Fruit fly (Drosophila melanogaster) whole organism, embryonic: ENCODE data around the gene sob.

ENCODE experiments used
- Aef1 ChIP-seq: fragments of 200-800 bp; sonication (Bioruptor generic); IDR thresholded peaks from 3 replicates; pipeline ENCODE4 v1.3.6; 2022; ENCODE audit warnings: missing biosample characterization, missing genetic modification characterization
- Blimp-1 ChIP-seq: fragments of 200-800 bp; sonication (Bioruptor generic); optimal IDR thresholded peaks from 3 replicates; lab custom pipeline; 2018; ENCODE audit warnings: missing biosample characterization, missing genetic modification characterization, mild to moderate bottlenecking, moderate library complexity, missing genetic modification reagents
- CG10147 ChIP-seq: fragments of 200-800 bp; sonication (Bioruptor generic); optimal IDR thresholded peaks from 2 replicates; lab custom pipeline; 2019; ENCODE audit warnings: missing biosample characterization, mild to moderate bottlenecking, missing genetic modification characterization, moderate library complexity
- CG10274 ChIP-seq: fragments of 200-800 bp; sonication (Bioruptor generic); optimal IDR thresholded peaks from 3 replicates; lab custom pipeline; 2017; ENCODE audit warnings: missing biosample characterization, mild to moderate bottlenecking, missing genetic modification characterization
- CG10431 ChIP-seq: fragments of 200-800 bp; sonication (Bioruptor generic); optimal IDR thresholded peaks from 3 replicates; lab custom pipeline; 2018; ENCODE audit warnings: missing biosample characterization, mild to moderate bottlenecking, missing genetic modification characterization
- CG11456 ChIP-seq: fragments of 200-800 bp; sonication (Bioruptor generic); IDR thresholded peaks from 3 replicates; pipeline ENCODE4 v1.3.6; 2022; ENCODE audit warnings: missing biosample characterization, missing genetic modification characterization
- CG12299 ChIP-seq: fragments of 200-800 bp; sonication (Bioruptor generic); optimal IDR thresholded peaks from 2 replicates; lab custom pipeline; 2018; ENCODE audit warnings: missing biosample characterization, mild to moderate bottlenecking, missing genetic modification characterization
- CG13775 ChIP-seq: fragments of 200-800 bp; sonication (Bioruptor generic); optimal IDR thresholded peaks from 3 replicates; lab custom pipeline; 2017; ENCODE audit warnings: missing biosample characterization, mild to moderate bottlenecking, missing genetic modification characterization
- CG14441 ChIP-seq: fragments of 200-800 bp; sonication (Bioruptor generic); IDR thresholded peaks from 2 replicates; pipeline ENCODE4 v1.3.6; 2022; ENCODE audit warnings: missing biosample characterization, missing genetic modification characterization
- CG17912 ChIP-seq: fragments of 200-800 bp; sonication (Bioruptor generic); optimal IDR thresholded peaks from 2 replicates; lab custom pipeline; 2018; ENCODE audit warnings: missing biosample characterization, mild to moderate bottlenecking, missing genetic modification characterization
- CG2875 ChIP-seq: fragments of 200-800 bp; sonication (Bioruptor generic); optimal IDR thresholded peaks from 2 replicates; lab custom pipeline; 2017; ENCODE audit warnings: missing biosample characterization, mild to moderate bottlenecking, missing genetic modification characterization, missing genetic modification reagents
- CG3838 ChIP-seq: fragments of 200-800 bp; sonication (Bioruptor generic); optimal IDR thresholded peaks from 3 replicates; lab custom pipeline; 2016; ENCODE audit warnings: missing biosample characterization, missing genetic modification characterization
- CG4820 ChIP-seq: fragments of 200-800 bp; sonication (Bioruptor generic); optimal IDR thresholded peaks from 3 replicates; lab custom pipeline; 2016; ENCODE audit warnings: missing biosample characterization, missing genetic modification characterization
- CG6254 ChIP-seq: fragments of 200-800 bp; sonication (Bioruptor generic); optimal IDR thresholded peaks from 3 replicates; lab custom pipeline; 2017; ENCODE audit warnings: mild to moderate bottlenecking, missing biosample characterization, missing genetic modification reagents, missing genetic modification characterization
- CG6272 ChIP-seq: fragments of 200-800 bp; sonication (Bioruptor generic); IDR thresholded peaks from 2 replicates; pipeline ENCODE4 v1.3.6; 2022; ENCODE audit warnings: missing biosample characterization, missing genetic modification characterization
- CG7357 ChIP-seq: fragments of 200-800 bp; sonication (Bioruptor generic); IDR thresholded peaks from 3 replicates; pipeline ENCODE4 v1.3.6; 2022; ENCODE audit warnings: missing biosample characterization, missing genetic modification characterization
- CG7839 ChIP-seq: fragments of 200-800 bp; sonication (Bioruptor generic); optimal IDR thresholded peaks from 3 replicates; lab custom pipeline; 2018; ENCODE audit warnings: missing biosample characterization, mild to moderate bottlenecking, missing genetic modification characterization, moderate library complexity
- CG8359 ChIP-seq: fragments of 200-800 bp; sonication (Bioruptor generic); optimal IDR thresholded peaks from 2 replicates; lab custom pipeline; 2017; ENCODE audit warnings: missing biosample characterization, mild to moderate bottlenecking, missing genetic modification characterization, borderline replicate concordance
- CG9215 ChIP-seq: fragments of 200-800 bp; sonication (Bioruptor generic); IDR thresholded peaks from 2 replicates; pipeline ENCODE4 v1.3.6; 2022; ENCODE audit warnings: missing biosample characterization, missing genetic modification characterization
- CG9932 ChIP-seq: fragments of 200-800 bp; sonication (Bioruptor generic); IDR thresholded peaks from 2 replicates; pipeline ENCODE4 v1.3.6; 2022; ENCODE audit warnings: missing biosample characterization, missing genetic modification characterization
- CHES-1-like ChIP-seq: fragments of 200-800 bp; sonication (Bioruptor generic); optimal IDR thresholded peaks from 2 replicates; lab custom pipeline; 2016; ENCODE audit warnings: missing biosample characterization, missing genetic modification characterization
- CkIIα-i1 ChIP-seq: fragments of 200-800 bp; sonication (Bioruptor generic); IDR thresholded peaks from 2 replicates; pipeline ENCODE4 v1.3.6; 2022; ENCODE audit warnings: missing biosample characterization, missing genetic modification characterization
- Deaf1 ChIP-seq: fragments of 200-800 bp; optimal IDR thresholded peaks from 3 replicates; lab custom pipeline; 2019; ENCODE audit warnings: missing biosample characterization, mild to moderate bottlenecking, missing genetic modification characterization, moderate library complexity
- Drgx ChIP-seq: fragments of 200-800 bp; sonication (Bioruptor generic); IDR thresholded peaks from 2 replicates; pipeline ENCODE4 v1.3.6; 2022; ENCODE audit warnings: missing biosample characterization, missing genetic modification characterization
- GATAe ChIP-seq: fragments of 200-800 bp; sonication (Bioruptor generic); conservative IDR thresholded peaks from 2 replicates; pipeline ENCODE4 v1.3.6; 2022; ENCODE audit warnings: missing biosample characterization, missing genetic modification characterization
- Jarid2 ChIP-seq: fragments of 200-800 bp; sonication (Bioruptor generic); optimal IDR thresholded peaks from 3 replicates; lab custom pipeline; 2017; ENCODE audit warnings: mild to moderate bottlenecking, missing biosample characterization, missing genetic modification reagents, missing genetic modification characterization
- NfI ChIP-seq: fragments of 200-800 bp; sonication (Bioruptor generic); optimal IDR thresholded peaks from 3 replicates; lab custom pipeline; 2018; ENCODE audit warnings: missing biosample characterization, mild to moderate bottlenecking, missing genetic modification characterization, moderate library complexity
- Oaz ChIP-seq: fragments of 200-800 bp; sonication (Bioruptor generic); IDR thresholded peaks from 2 replicates; pipeline ENCODE4 v1.3.6; 2022; ENCODE audit warnings: missing biosample characterization, missing genetic modification characterization
- Spps ChIP-seq: fragments of 200-800 bp; sonication (Bioruptor generic); optimal IDR thresholded peaks from 2 replicates; lab custom pipeline; 2018; ENCODE audit warnings: missing biosample characterization, mild to moderate bottlenecking, missing genetic modification characterization
- Tbp ChIP-seq: fragments of >200 bp; optimal IDR thresholded peaks from 2 replicates; lab custom pipeline; 2018; ENCODE audit warnings: missing biosample characterization, missing genetic modification characterization
- Vsx1 ChIP-seq: fragments of 200-800 bp; sonication (Bioruptor generic); optimal IDR thresholded peaks from 2 replicates; lab custom pipeline; 2017; ENCODE audit warnings: missing biosample characterization, mild to moderate bottlenecking, missing genetic modification characterization, missing genetic modification reagents
- ash1 ChIP-seq: fragments of 200-800 bp; sonication (Bioruptor generic); optimal IDR thresholded peaks from 2 replicates; lab custom pipeline; 2018; ENCODE audit warnings: missing biosample characterization, mild to moderate bottlenecking, missing genetic modification characterization
- br ChIP-seq: fragments of >200 bp; optimal IDR thresholded peaks from 2 replicates; lab custom pipeline; 2017
- cato ChIP-seq: fragments of 200-800 bp; sonication (Bioruptor generic); optimal IDR thresholded peaks from 2 replicates; lab custom pipeline; 2016; ENCODE audit warnings: missing biosample characterization, missing genetic modification characterization, borderline replicate concordance
- cg ChIP-seq: fragments of 200-800 bp; sonication (Bioruptor generic); optimal IDR thresholded peaks from 3 replicates; lab custom pipeline; 2019; ENCODE audit warnings: missing biosample characterization, mild to moderate bottlenecking, missing genetic modification characterization, moderate library complexity
- croc ChIP-seq: fragments of 200-800 bp; sonication (Bioruptor generic); conservative IDR thresholded peaks from 3 replicates; pipeline ENCODE4 v1.3.6; 2022; ENCODE audit warnings: missing biosample characterization, missing genetic modification characterization
- en ChIP-seq: fragments of 200-800 bp; sonication (Bioruptor generic); optimal IDR thresholded peaks from 2 replicates; lab custom pipeline; 2016; ENCODE audit warnings: missing biosample characterization, missing genetic modification characterization
- ewg ChIP-seq: fragments of 200-800 bp; sonication (Bioruptor generic); optimal IDR thresholded peaks from 3 replicates; lab custom pipeline; 2017; ENCODE audit warnings: mild to moderate bottlenecking, missing biosample characterization, missing genetic modification reagents, missing genetic modification characterization
- fd96Cb ChIP-seq: fragments of 200-800 bp; sonication (Bioruptor generic); optimal IDR thresholded peaks from 2 replicates; lab custom pipeline; 2018; ENCODE audit warnings: missing biosample characterization, mild to moderate bottlenecking, missing genetic modification characterization, moderate library complexity
- gem ChIP-seq: fragments of 200-800 bp; sonication (Bioruptor generic); optimal IDR thresholded peaks from 2 replicates; lab custom pipeline; 2019; ENCODE audit warnings: missing biosample characterization, mild to moderate bottlenecking, missing genetic modification characterization, moderate library complexity
- hbn ChIP-seq: fragments of 200-800 bp; sonication (Bioruptor generic); IDR thresholded peaks from 2 replicates; pipeline ENCODE4 v1.3.6; 2022; ENCODE audit warnings: missing biosample characterization, missing genetic modification characterization; ENCODE audit not compliant: partially characterized antibody
- kay ChIP-seq: fragments of 200-800 bp; sonication (Bioruptor generic); optimal IDR thresholded peaks from 2 replicates; lab custom pipeline; 2016; ENCODE audit warnings: missing biosample characterization, missing genetic modification characterization
- pan ChIP-seq, 4 experiments: fragments of >200 bp in 3 of 4; fragments of 200-800 bp in 1 of 4; sonication (Bioruptor generic) in 1 of 4; optimal IDR thresholded peaks in 3 of 4; IDR thresholded peaks in 1 of 4; 2 replicates each; pipeline versions ENCODE4 v1.3.6 to Lab custom; 2017 to 2022; ENCODE audit warnings: missing biosample characterization in 2 of 4, missing genetic modification characterization in 2 of 4, mixed read lengths in 1 of 4
- prd ChIP-seq, 3 experiments: fragments of >200 bp in 2 of 3; fragments of 200-800 bp in 1 of 3; sonication (Bioruptor generic) in 1 of 3; optimal IDR thresholded peaks in 2 of 3; IDR thresholded peaks in 1 of 3; 2 replicates in 2 of 3; 3 replicates in 1 of 3; pipeline versions ENCODE4 v1.3.6 to Lab custom; 2017 to 2022; ENCODE audit warnings: missing biosample characterization in 1 of 3, missing genetic modification characterization in 1 of 3
- psq ChIP-seq: fragments of 200-800 bp; sonication (Bioruptor generic); optimal IDR thresholded peaks from 2 replicates; lab custom pipeline; 2017; ENCODE audit warnings: missing biosample characterization, missing genetic modification characterization
- sc ChIP-seq, 3 experiments: fragments of >200 bp in 2 of 3; fragments of 200-800 bp in 1 of 3; sonication (Bioruptor generic) in 1 of 3; optimal IDR thresholded peaks; 2 replicates in 2 of 3; 3 replicates in 1 of 3; lab custom pipeline; 2017; ENCODE audit warnings: mild to moderate bottlenecking in 1 of 3, missing biosample characterization in 1 of 3, missing genetic modification characterization in 1 of 3, missing genetic modification reagents in 1 of 3
- tap ChIP-seq: fragments of 200-800 bp; optimal IDR thresholded peaks from 3 replicates; lab custom pipeline; 2019; ENCODE audit warnings: missing biosample characterization, mild to moderate bottlenecking, missing genetic modification characterization, moderate library complexity
- vnd ChIP-seq: fragments of 200-800 bp; sonication (Bioruptor generic); IDR thresholded peaks from 3 replicates; pipeline ENCODE4 v1.3.6; 2022; ENCODE audit warnings: missing biosample characterization, missing genetic modification characterization; ENCODE audit not compliant: partially characterized antibody

sob gene

DNA sequence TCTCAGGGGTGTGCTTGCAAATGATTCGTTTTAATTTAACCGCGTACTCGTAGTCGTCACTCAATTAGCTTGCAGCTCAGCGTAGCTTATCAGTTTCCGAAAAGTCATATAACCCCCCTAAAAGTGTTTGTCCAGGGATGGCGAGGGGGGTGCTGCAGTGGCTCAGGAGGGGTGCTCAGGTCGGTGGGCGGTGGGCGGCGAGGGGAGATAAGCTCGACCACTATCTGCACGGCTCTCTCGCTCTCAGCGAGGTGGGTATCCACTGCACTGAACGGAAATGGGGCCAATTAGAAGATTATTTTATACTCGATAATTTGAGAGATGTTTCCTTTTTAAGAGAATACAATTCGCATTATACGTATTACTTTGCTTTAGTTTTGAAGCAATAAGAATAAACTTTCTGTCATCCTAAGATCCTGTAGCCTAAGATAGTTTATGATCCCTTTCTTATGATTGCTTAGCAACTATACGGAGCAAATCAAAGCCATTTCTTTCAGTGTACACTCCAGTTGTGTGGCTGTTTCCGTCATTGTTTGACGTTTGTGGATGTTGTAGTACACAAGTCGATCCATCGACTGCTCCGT, 7.3 kb downstream of the sob start (continued):
- no peak for TF ChIP-seq CG8359
- peak; percentile 29 for TF ChIP-seq CG10274 (GFP tag; lab: Kevin White, UChicago)
- TF ChIP-seq CkIIα-i1 (GFP tag; lab: Robert Waterston, UW) = no peak; the same call in 1 of the 2 replicates
- TF ChIP-seq vnd = no peak
- peak; percentile 58 for TF ChIP-seq Spps (tag; lab: Kevin White, UChicago)
- peak; percentile 72 for TF ChIP-seq fd96Cb (tag; lab: Kevin White, UChicago)
- TF ChIP-seq CG10431 (GFP tag; lab: Kevin White, UChicago) = no peak
- TF ChIP-seq CG12299 = no peak
- peak; percentile 88 for TF ChIP-seq gem (tag; lab: Kevin White, UChicago)
- TF ChIP-seq Tbp (GFP tag; lab: Kevin White, UChicago) = no peak
- peak; percentile 56 for TF ChIP-seq CG14441 (GFP tag; lab: Robert Waterston, UW)
- no peak for TF ChIP-seq CG2875
- TF ChIP-seq pan (optimal IDR thresholded peaks at IDR 0.05; lab: Kevin White, UChicago) = no peak
- TF ChIP-seq pan (GFP tag; optimal IDR thresholded peaks at IDR 0.05 in 1 of 2, IDR thresholded peaks at IDR 0.05 in 1 of 2) = no peak
- no peak for TF ChIP-seq Deaf1
- no peak for TF ChIP-seq kay
- TF ChIP-seq ash1 (GFP tag; lab: Kevin White, UChicago) = no peak
- TF ChIP-seq Blimp-1 (GFP tag; lab: Kevin White, UChicago) = peak; percentile 66
- no peak for TF ChIP-seq CG11456 (GFP tag; lab: Robert Waterston, UW)
- peak; percentile 16 for TF ChIP-seq CHES-1-like (GFP tag; lab: Kevin White, UChicago)
- no peak for TF ChIP-seq CG3838 (GFP tag; lab: Kevin White, UChicago)
- TF ChIP-seq Drgx (GFP tag; lab: Robert Waterston, UW) = no peak
- TF ChIP-seq CG9932 (GFP tag; lab: Robert Waterston, UW) = no peak
- peak; percentile 60; the same call in 2 of the 3 replicates for TF ChIP-seq croc
- peak; percentile 28 for TF ChIP-seq psq (GFP tag; lab: Kevin White, UChicago)
- TF ChIP-seq Jarid2 = no peak
- no peak for TF ChIP-seq cg (GFP tag; lab: Kevin White, UChicago)
- TF ChIP-seq Oaz (GFP tag; lab: Robert Waterston, UW) = peak; percentile 53; the same call in 1 of the 2 replicates
- TF ChIP-seq CG7357 (GFP tag; lab: Robert Waterston, UW) = peak; percentile 74; the same call in 2 of the 3 replicates
- TF ChIP-seq CG4820 (GFP tag; lab: Kevin White, UChicago) = peak; percentile 74
- no peak for TF ChIP-seq hbn (GFP tag; lab: Robert Waterston, UW)
- TF ChIP-seq CG17912 (GFP tag; lab: Kevin White, UChicago) = no peak
- TF ChIP-seq NfI (GFP tag; lab: Kevin White, UChicago) = peak; percentile 66
- peak; percentile 49 for TF ChIP-seq en
- TF ChIP-seq cato (GFP tag; lab: Kevin White, UChicago) = peak; percentile 60
- TF ChIP-seq ewg (GFP tag; lab: Kevin White, UChicago) = peak; percentile 52
- TF ChIP-seq GATAe (GFP tag; lab: Robert Waterston, UW) = peak; percentile 91
- peak; percentile 21; the same call in 1 of the 2 replicates for TF ChIP-seq CG9215 (GFP tag; lab: Robert Waterston, UW)
- TF ChIP-seq sc (optimal IDR thresholded peaks at IDR 0.05; lab: Kevin White, UChicago) = no peak
- peak; percentile 72 for TF ChIP-seq sc (GFP tag; optimal IDR thresholded peaks at IDR 0.05; lab: Kevin White, UChicago)
- TF ChIP-seq CG7839 (tag; lab: Kevin White, UChicago) = peak; percentile 78
- no peak for TF ChIP-seq prd (optimal IDR thresholded peaks at IDR 0.05; lab: Kevin White, UChicago)
- peak; percentile 73 for TF ChIP-seq prd (GFP tag; IDR thresholded peaks at IDR 0.05; lab: Robert Waterston, UW)
- TF ChIP-seq CG13775 (GFP tag; lab: Kevin White, UChicago) = peak; percentile 44
- peak; percentile 54 for TF ChIP-seq Aef1 (GFP tag; lab: Robert Waterston, UW)
- TF ChIP-seq CG10147 (GFP tag; lab: Kevin White, UChicago) = no peak
- TF ChIP-seq CG6254 (GFP tag; lab: Kevin White, UChicago) = peak; percentile 37
- peak; percentile 93 for TF ChIP-seq Vsx1 (GFP tag; lab: Kevin White, UChicago)
- peak; percentile 28; the same call in 1 of the 2 replicates for TF ChIP-seq CG6272
- TF ChIP-seq br (lab: Kevin White, UChicago) = no peak
- peak; percentile 77 for TF ChIP-seq tap (tag; lab: Kevin White, UChicago)
